Fruit fly (Drosophila melanogaster) whole organism, adult: ENCODE measurements around the gene shep.

Experiments used
- CG11617 ChIP-seq: fragments of 200-800 bp; sonication (Bioruptor generic); optimal IDR thresholded peaks from 2 replicates; lab custom pipeline; 2017; ENCODE audit warnings: mild to moderate bottlenecking, missing biosample characterization, missing genetic modification reagents, missing genetic modification characterization
- CG12768 ChIP-seq: fragments of 200-800 bp; sonication (Bioruptor generic); optimal IDR thresholded peaks from 2 replicates; lab custom pipeline; 2017; ENCODE audit warnings: missing biosample characterization, missing genetic modification characterization, mild to moderate bottlenecking, moderate library complexity, missing genetic modification reagents
- CG14711 ChIP-seq: fragments of 200-800 bp; sonication (Bioruptor generic); optimal IDR thresholded peaks from 2 replicates; lab custom pipeline; 2018; ENCODE audit warnings: missing biosample characterization, mild to moderate bottlenecking, missing genetic modification characterization, moderate library complexity
- CG1620 ChIP-seq: fragments of 200-800 bp; sonication (Bioruptor generic); optimal IDR thresholded peaks from 2 replicates; lab custom pipeline; 2016; ENCODE audit warnings: missing biosample characterization, missing genetic modification characterization
- CG33017 ChIP-seq: fragments of 200-800 bp; sonication (Bioruptor generic); optimal IDR thresholded peaks from 2 replicates; lab custom pipeline; 2018; ENCODE audit warnings: missing biosample characterization, mild to moderate bottlenecking, missing genetic modification characterization, moderate library complexity
- CG5204 ChIP-seq: fragments of 200-800 bp; sonication (Bioruptor generic); optimal IDR thresholded peaks from 2 replicates; lab custom pipeline; 2016; ENCODE audit warnings: missing biosample characterization, missing genetic modification characterization
- CG7045 ChIP-seq: fragments of 200-800 bp; sonication (Bioruptor generic); optimal IDR thresholded peaks from 2 replicates; lab custom pipeline; 2017; ENCODE audit warnings: missing biosample characterization, mild to moderate bottlenecking, missing genetic modification characterization
- CG7101 ChIP-seq: fragments of 200-800 bp; sonication (Bioruptor generic); optimal IDR thresholded peaks from 2 replicates; lab custom pipeline; 2018; ENCODE audit warnings: missing biosample characterization, mild to moderate bottlenecking, missing genetic modification characterization, moderate library complexity
- Clk ChIP-seq: fragments of 200-800 bp; sonication (Bioruptor generic); optimal IDR thresholded peaks from 2 replicates; lab custom pipeline; 2017; ENCODE audit warnings: missing biosample characterization, missing genetic modification characterization
- Crg-1 ChIP-seq: fragments of 200-800 bp; sonication (Bioruptor generic); optimal IDR thresholded peaks from 2 replicates; lab custom pipeline; 2016; ENCODE audit warnings: missing biosample characterization, missing genetic modification characterization
- Hr96 ChIP-seq: fragments of 200-800 bp; sonication (Bioruptor generic); optimal IDR thresholded peaks from 2 replicates; lab custom pipeline; 2016; ENCODE audit warnings: missing biosample characterization, missing genetic modification characterization
- Mnt ChIP-seq: fragments of 200-800 bp; sonication (Bioruptor generic); optimal IDR thresholded peaks from 2 replicates; lab custom pipeline; 2016; ENCODE audit warnings: missing biosample characterization, mild to moderate bottlenecking, missing genetic modification characterization
- bab1 ChIP-seq: fragments of 200-800 bp; sonication (Bioruptor generic); optimal IDR thresholded peaks from 3 replicates; lab custom pipeline; 2019; ENCODE audit warnings: missing biosample characterization, mild to moderate bottlenecking, missing genetic modification characterization, moderate library complexity
- cic ChIP-seq: fragments of 200-800 bp; sonication (Bioruptor generic); optimal IDR thresholded peaks from 2 replicates; lab custom pipeline; 2017; ENCODE audit warnings: missing biosample characterization, mild to moderate bottlenecking, missing genetic modification characterization, moderate library complexity
- cnc ChIP-seq, 2 experiments: fragments of >200 bp; optimal IDR thresholded peaks; 2 replicates each; lab custom pipeline; 2017
- kay ChIP-seq: fragments of 200-800 bp; sonication (Bioruptor generic); peaks from one replicate; lab custom pipeline; 2016; ENCODE audit warnings: missing biosample characterization, missing genetic modification characterization, borderline replicate concordance
- ovo ChIP-seq: fragments of 200-800 bp; sonication (Bioruptor generic); optimal IDR thresholded peaks from 2 replicates; lab custom pipeline; 2016; ENCODE audit warnings: missing biosample characterization, missing genetic modification characterization
- pad ChIP-seq: fragments of 200-800 bp; sonication (Bioruptor generic); optimal IDR thresholded peaks from 3 replicates; lab custom pipeline; 2017; ENCODE audit warnings: missing biosample characterization, missing genetic modification characterization, mild to moderate bottlenecking, moderate library complexity, missing genetic modification reagents
- tj ChIP-seq: fragments of 200-800 bp; sonication (Bioruptor generic); optimal IDR thresholded peaks from 3 replicates; lab custom pipeline; 2017; ENCODE audit warnings: missing biosample characterization, mild to moderate bottlenecking, missing genetic modification characterization, moderate library complexity
- toe ChIP-seq: fragments of 200-800 bp; sonication (Bioruptor generic); optimal IDR thresholded peaks from 2 replicates; lab custom pipeline; 2016; ENCODE audit warnings: missing biosample characterization, missing genetic modification characterization

The shep gene

DNA sequence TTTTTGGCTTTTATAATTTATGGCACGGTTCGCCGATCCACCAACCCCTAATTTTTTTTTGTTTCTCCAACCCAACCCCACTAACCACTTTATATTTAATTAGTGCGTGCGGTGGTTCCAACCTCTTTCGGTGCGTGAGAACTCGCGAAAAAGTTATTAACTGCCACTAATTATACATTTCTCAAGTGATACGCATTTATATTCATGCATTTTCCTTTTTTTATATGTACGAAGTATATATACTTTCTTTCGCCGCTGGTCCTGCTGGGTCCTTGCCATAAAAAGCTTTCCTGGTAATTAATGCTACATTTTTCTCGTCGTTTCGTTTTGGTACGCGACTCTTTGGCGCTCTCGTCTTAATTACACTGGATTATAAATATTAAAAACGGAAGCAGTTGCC lies 47.7 kb downstream of the shep start:
- TF ChIP-seq bab1 (GFP tag; lab: Kevin White, UChicago) (no peak), cic (GFP tag; lab: Kevin White, UChicago) (no peak), CG7101 (tag; lab: Kevin White, UChicago) (no peak), CG1620 (GFP tag; lab: Kevin White, UChicago) (no peak), Clk (GFP tag; lab: Kevin White, UChicago) (no peak), tj (no peak), Mnt (GFP tag; lab: Kevin White, UChicago) (no peak), CG7045 (GFP tag; lab: Kevin White, UChicago) (no peak), CG12768 (GFP tag; lab: Kevin White, UChicago) (no peak), CG33017 (no peak), Hr96 (GFP tag; lab: Kevin White, UChicago) (no peak), cnc (optimal IDR thresholded peaks at IDR 0.05; lab: Kevin White, UChicago) (no peak), CG14711 (tag; lab: Kevin White, UChicago) (no peak), CG5204 (no peak)

DNA sequence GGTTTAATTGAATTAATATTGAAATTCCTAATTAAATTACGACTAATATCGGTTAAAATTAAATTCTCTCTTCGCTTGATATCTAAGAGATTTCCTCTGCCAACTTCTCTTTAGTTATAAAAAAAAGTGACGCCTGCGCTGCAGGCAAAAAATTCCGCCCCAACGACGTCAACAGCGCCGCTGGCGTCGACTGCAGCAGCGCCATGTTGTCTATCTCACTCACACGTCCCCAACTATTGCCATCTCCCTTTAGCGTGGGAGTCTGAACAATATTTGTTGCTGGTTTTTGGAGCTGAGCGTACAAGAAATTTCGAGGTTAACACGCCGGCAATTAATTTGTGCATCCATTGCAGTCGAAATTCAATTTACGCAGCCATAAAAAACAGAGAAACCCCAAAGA lies 71.6 kb downstream of the shep start:
- no peak for TF ChIP-seq CG14711 (tag; lab: Kevin White, UChicago)
- no peak for TF ChIP-seq CG7101 (tag; lab: Kevin White, UChicago)
- no peak for TF ChIP-seq kay (GFP tag; lab: Kevin White, UChicago)
- no peak for TF ChIP-seq CG11617 (GFP tag; lab: Kevin White, UChicago)
- TF ChIP-seq Clk (GFP tag; lab: Kevin White, UChicago), result no peak
- TF ChIP-seq cic (GFP tag; lab: Kevin White, UChicago), result no peak
- no peak for TF ChIP-seq CG7045 (GFP tag; lab: Kevin White, UChicago)
- no peak for TF ChIP-seq CG5204
- TF ChIP-seq CG12768 (GFP tag; lab: Kevin White, UChicago), result no peak
- no peak for TF ChIP-seq Mnt (GFP tag; lab: Kevin White, UChicago)
- TF ChIP-seq CG33017, result no peak
- no peak for TF ChIP-seq tj
- TF ChIP-seq pad (GFP tag; lab: Kevin White, UChicago), result no peak
- TF ChIP-seq Hr96 (GFP tag; lab: Kevin White, UChicago), result no peak
- no peak for TF ChIP-seq bab1 (GFP tag; lab: Kevin White, UChicago)
- TF ChIP-seq cnc (optimal IDR thresholded peaks at IDR 0.05; lab: Kevin White, UChicago), result no peak
- TF ChIP-seq Crg-1 (GFP tag; lab: Kevin White, UChicago), result no peak
- TF ChIP-seq toe (GFP tag; lab: Kevin White, UChicago), result no peak
- no peak for TF ChIP-seq CG1620 (GFP tag; lab: Kevin White, UChicago)

DNA sequence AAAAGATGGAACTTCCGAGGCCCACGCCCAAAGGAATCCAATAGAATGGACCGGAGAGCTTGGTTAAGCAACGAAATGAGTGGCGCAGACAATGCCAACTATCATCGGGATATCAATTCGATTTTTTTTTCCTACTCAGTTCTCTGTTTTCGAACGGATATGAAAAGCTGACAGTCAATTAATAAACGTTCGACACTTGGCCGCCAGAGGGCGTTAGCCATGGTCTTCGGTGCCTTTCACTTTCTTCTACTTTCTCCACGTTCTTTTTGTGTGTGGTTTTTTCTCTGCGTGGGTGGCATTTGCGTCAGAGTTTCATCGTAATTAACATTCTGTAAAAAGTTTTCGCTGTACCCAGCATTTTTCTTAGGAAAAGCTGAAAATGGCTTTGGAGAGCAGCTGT lies 76.0 kb downstream of the shep start:
- TF ChIP-seq CG11617 (GFP tag; lab: Kevin White, UChicago), result no peak
- no peak for TF ChIP-seq bab1 (GFP tag; lab: Kevin White, UChicago)
- TF ChIP-seq Clk (GFP tag; lab: Kevin White, UChicago), result no peak
- no peak for TF ChIP-seq toe (GFP tag; lab: Kevin White, UChicago)
- TF ChIP-seq CG14711 (tag; lab: Kevin White, UChicago), result no peak
- TF ChIP-seq ovo (GFP tag; lab: Kevin White, UChicago), result no peak

DNA sequence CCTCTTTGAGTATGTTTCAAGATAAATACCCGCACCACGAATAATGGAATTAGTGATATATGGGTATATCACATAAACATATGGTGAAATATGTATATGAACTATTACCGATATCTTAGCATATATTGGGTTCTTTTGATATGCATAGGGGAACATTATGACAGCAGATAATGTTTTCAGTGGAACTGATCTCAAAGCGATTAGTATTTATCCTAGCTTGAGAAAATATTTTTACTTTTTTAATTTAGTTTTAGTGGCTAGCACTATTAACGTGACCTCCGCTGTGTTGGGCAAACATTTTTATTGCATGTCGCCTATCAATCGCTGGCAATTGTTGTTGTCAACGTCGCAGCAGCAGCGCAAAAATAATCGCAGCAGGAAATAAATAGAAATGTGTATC lies 89.3 kb downstream of the shep start:
- TF ChIP-seq CG11617 (GFP tag; lab: Kevin White, UChicago) (no peak), tj (peak; percentile 2), cic (GFP tag; lab: Kevin White, UChicago) (no peak), bab1 (GFP tag; lab: Kevin White, UChicago) (peak; percentile 29), CG33017 (no peak), CG14711 (tag; lab: Kevin White, UChicago) (peak; percentile 7)

DNA sequence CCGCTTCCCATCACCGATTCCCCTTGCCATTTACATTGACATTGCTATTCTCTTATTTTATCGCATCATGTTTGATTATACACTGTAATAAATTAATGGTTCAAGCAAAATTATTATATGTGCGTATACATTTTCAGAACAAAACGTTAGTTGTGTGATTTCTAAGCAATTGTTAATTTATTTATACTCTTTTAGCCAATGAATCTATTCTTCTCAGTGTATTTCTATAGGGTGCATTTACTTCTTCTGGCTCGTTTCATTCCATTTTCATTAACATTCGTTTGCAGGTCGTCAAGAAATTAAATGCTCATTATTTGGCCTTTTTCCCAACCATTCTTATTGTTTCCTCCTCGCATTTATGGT lies 90.2 kb downstream of the shep start:
- TF ChIP-seq bab1 (GFP tag; lab: Kevin White, UChicago) (peak; percentile 80), CG7045 (GFP tag; lab: Kevin White, UChicago) (no peak), Crg-1 (GFP tag; lab: Kevin White, UChicago) (no peak), CG5204 (peak; percentile 22), CG14711 (tag; lab: Kevin White, UChicago) (peak; percentile 71), CG7101 (tag; lab: Kevin White, UChicago) (peak; percentile 38)

DNA sequence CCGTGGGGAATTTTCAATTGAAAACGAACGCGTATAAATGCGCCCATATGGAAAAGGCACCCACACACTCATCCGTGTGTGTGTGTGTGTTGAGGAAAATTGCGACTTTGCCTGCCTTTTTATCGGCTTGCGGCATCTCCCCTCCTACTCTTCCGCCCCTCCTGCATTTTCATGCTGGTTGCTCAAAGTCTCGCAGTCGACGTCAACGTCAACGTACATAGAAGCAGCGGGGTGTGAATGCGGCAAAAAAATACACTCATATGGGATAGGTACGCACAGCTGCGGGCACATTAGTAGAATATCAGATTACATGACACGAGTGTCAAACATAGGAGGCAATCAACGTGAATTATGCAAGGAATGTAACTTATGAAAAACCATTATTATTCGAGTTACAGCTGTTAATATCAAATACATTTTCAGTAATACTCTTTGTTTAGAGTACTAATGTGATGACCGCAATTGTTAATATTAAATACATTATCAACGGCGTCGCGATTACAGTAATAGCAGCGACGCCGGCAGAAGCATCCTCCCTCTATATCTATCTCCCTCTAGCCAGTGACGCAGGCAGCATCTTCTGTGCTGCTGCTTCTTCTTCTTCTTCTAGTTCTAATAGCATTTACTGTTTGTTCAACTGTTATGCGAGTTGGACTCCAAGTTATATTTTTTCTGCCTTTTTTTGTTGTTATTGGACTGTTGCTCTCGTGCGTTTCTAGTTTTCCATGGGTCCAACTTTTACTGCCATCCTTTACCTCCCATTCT lies 90.8 kb downstream of the shep start:
- TF ChIP-seq CG7045 (GFP tag; lab: Kevin White, UChicago) (peak; percentile 73), CG14711 (tag; lab: Kevin White, UChicago) (peak; percentile 71), cnc (optimal IDR thresholded peaks at IDR 0.05; lab: Kevin White, UChicago) (no peak), tj (peak; percentile 10), CG33017 (peak; percentile 77), bab1 (GFP tag; lab: Kevin White, UChicago) (peak; percentile 14), cic (GFP tag; lab: Kevin White, UChicago) (peak; percentile 69), CG11617 (GFP tag; lab: Kevin White, UChicago) (peak; percentile 53), pad (GFP tag; lab: Kevin White, UChicago) (peak; percentile 80), kay (GFP tag; lab: Kevin White, UChicago) (peak; percentile 70), CG7101 (tag; lab: Kevin White, UChicago) (peak; percentile 65), toe (GFP tag; lab: Kevin White, UChicago) (peak; percentile 47), ovo (GFP tag; lab: Kevin White, UChicago) (peak; percentile 32), Hr96 (GFP tag; lab: Kevin White, UChicago) (peak; percentile 41), Clk (GFP tag; lab: Kevin White, UChicago) (peak; percentile 40), CG1620 (GFP tag; lab: Kevin White, UChicago) (no peak), CG12768 (GFP tag; lab: Kevin White, UChicago) (peak; percentile 51), Mnt (GFP tag; lab: Kevin White, UChicago) (no peak), Crg-1 (GFP tag; lab: Kevin White, UChicago) (peak; percentile 7), CG5204 (peak; percentile 24)
